Worm (Caenorhabditis elegans) whole organism, mixed stage, embryonic: ENCODE results near the gene tcer-1.

Experiments
- blmp-1 ChIP-seq: fragments of 150-350 bp; optimal IDR thresholded peaks from 2 replicates; lab custom pipeline; 2014; ENCODE audit warnings: missing biosample characterization, missing genetic modification characterization
- ceh-39 ChIP-seq: fragments of 150-350 bp; optimal IDR thresholded peaks from 2 replicates; lab custom pipeline; 2014; ENCODE audit warnings: missing biosample characterization, missing genetic modification characterization
- cnd-1 ChIP-seq: fragments of 200-800 bp; sonication (Bioruptor generic); optimal IDR thresholded peaks from 2 replicates; lab custom pipeline; 2018; ENCODE audit warnings: mild to moderate bottlenecking, missing genetic modification characterization, missing compliant biosample characterization
- elt-1 ChIP-seq: sonication (generic microtip); optimal IDR thresholded peaks from 2 replicates; lab custom pipeline; 2017; ENCODE audit warnings: missing genetic modification characterization, mild to moderate bottlenecking, missing compliant biosample characterization, antibody characterized with exemption, moderate library complexity, borderline replicate concordance; ENCODE audit not compliant: insufficient read depth
- lin-13 ChIP-seq: fragments of 150-350 bp; optimal IDR thresholded peaks from 2 replicates; lab custom pipeline; 2014; ENCODE audit warnings: missing biosample characterization, missing genetic modification characterization
- nhr-28 ChIP-seq: fragments of 150-350 bp; optimal IDR thresholded peaks from 2 replicates; lab custom pipeline; 2014; ENCODE audit warnings: missing biosample characterization, missing genetic modification characterization
- nhr-76 ChIP-seq: sonication (generic microtip); optimal IDR thresholded peaks from 2 replicates; lab custom pipeline; 2017; ENCODE audit warnings: missing biosample characterization, missing genetic modification characterization
- snpc-4 ChIP-seq: fragments of 150-350 bp; optimal IDR thresholded peaks from 2 replicates; lab custom pipeline; 2014; ENCODE audit warnings: missing biosample characterization, missing genetic modification characterization
- sptf-1 ChIP-seq: sonication (generic microtip); optimal IDR thresholded peaks from 2 replicates; lab custom pipeline; 2017; ENCODE audit warnings: mild to moderate bottlenecking, missing genetic modification characterization, moderate library complexity, missing compliant biosample characterization
- unc-120 ChIP-seq: sonication (generic microtip); optimal IDR thresholded peaks from 2 replicates; lab custom pipeline; 2017; ENCODE audit warnings: missing genetic modification characterization, missing compliant biosample characterization; ENCODE audit not compliant: poor library complexity, severe bottlenecking
- unc-62 ChIP-seq: fragments of 150-350 bp; optimal IDR thresholded peaks from 2 replicates; lab custom pipeline; 2014; ENCODE audit warnings: missing biosample characterization, missing genetic modification reagents, missing genetic modification characterization

- TF ChIP-seq ceh-39 (tag; lab: Kevin White, UChicago) (no peak), unc-120 (tag; lab: Kevin White, UChicago) (no peak), unc-62 (GFP tag; lab: Kevin White, UChicago) (no peak), blmp-1 (tag; lab: Kevin White, UChicago) (no peak), nhr-76 (tag; lab: Kevin White, UChicago) (no peak), snpc-4 (no peak), sptf-1 (tag; lab: Kevin White, UChicago) (no peak), nhr-28 (no peak), lin-13 (no peak), elt-1 (no peak), cnd-1 (tag; lab: Kevin White, UChicago) (no peak)
Measured at ce11 chrII:7075564-7076228, 25.8 kb upstream of the tcer-1 start, which contains the start of gene T02G5.7.
